Worm (Caenorhabditis elegans) whole organism, L1 larva: ENCODE data around the gene ugt-33.
A peak's percentile ranks its signal among the peaks of the same experiment; 100 is the strongest.

ENCODE experiments used
- C16A3.4 ChIP-seq: fragments of 150-350 bp; optimal IDR thresholded peaks from 2 replicates; lab custom pipeline; 2014; ENCODE audit warnings: missing biosample characterization, missing genetic modification characterization
- F16B12.6 ChIP-seq: fragments of 150-350 bp; optimal IDR thresholded peaks from 2 replicates; lab custom pipeline; 2014; ENCODE audit warnings: missing biosample characterization, missing genetic modification characterization
- aly-2 ChIP-seq: fragments of 150-350 bp; optimal IDR thresholded peaks from 2 replicates; lab custom pipeline; 2014; ENCODE audit warnings: missing biosample characterization, missing genetic modification characterization
- ama-1 ChIP-seq: fragments of 150-350 bp; optimal IDR thresholded peaks from 2 replicates; lab custom pipeline; 2014
- ceh-8 ChIP-seq: fragments of 200-800 bp; sonication (Bioruptor generic); optimal IDR thresholded peaks from 2 replicates; lab custom pipeline; 2018; ENCODE audit warnings: mild to moderate bottlenecking, missing genetic modification characterization, moderate library complexity, missing compliant biosample characterization
- ceh-88 ChIP-seq: fragments of 200-800 bp; sonication (Bioruptor generic); IDR thresholded peaks from 2 replicates; pipeline ENCODE4 v1.3.6; 2022; ENCODE audit warnings: missing genetic modification characterization, missing compliant biosample characterization
- ceh-90 ChIP-seq: sonication (generic microtip); optimal IDR thresholded peaks from 2 replicates; lab custom pipeline; 2016; ENCODE audit warnings: missing genetic modification characterization, missing compliant biosample characterization
- dsc-1 ChIP-seq: sonication (generic microtip); optimal IDR thresholded peaks from 2 replicates; lab custom pipeline; 2016; ENCODE audit warnings: mild to moderate bottlenecking, missing genetic modification characterization, missing compliant biosample characterization
- efl-1 ChIP-seq, 4 experiments: fragments of 150-350 bp; optimal IDR thresholded peaks in 3 of 4; peaks in 1 of 4; 1 replicate in 1 of 4; 2 replicates in 3 of 4; lab custom pipeline; 2014; ENCODE audit warnings: missing biosample characterization in 2 of 4, missing genetic modification characterization in 2 of 4, missing genetic modification reagents in 2 of 4
- elt-2 ChIP-seq: sonication (generic microtip); optimal IDR thresholded peaks from 2 replicates; lab custom pipeline; 2016; ENCODE audit warnings: missing genetic modification characterization, mild to moderate bottlenecking, inconsistent platforms, missing compliant biosample characterization, missing genetic modification reagents
- elt-3 ChIP-seq, 6 experiments: fragments of 150-350 bp in 1 of 6; sonication (generic microtip); optimal IDR thresholded peaks; 2 replicates each; lab custom pipeline; 2017 to 2018; ENCODE audit warnings: missing biosample characterization in 6 of 6, missing genetic modification characterization in 6 of 6, inconsistent platforms in 1 of 6
- ets-5 ChIP-seq: fragments of 200-800 bp; sonication (Bioruptor generic); IDR thresholded peaks from 2 replicates; pipeline ENCODE4 v1.3.6; 2022; ENCODE audit warnings: missing genetic modification characterization, missing compliant biosample characterization
- fkh-8 ChIP-seq: sonication (generic microtip); optimal IDR thresholded peaks from 2 replicates; lab custom pipeline; 2016; ENCODE audit warnings: mild to moderate bottlenecking, missing genetic modification characterization, missing compliant biosample characterization
- fos-1 ChIP-seq: fragments of 150-350 bp; optimal IDR thresholded peaks from 2 replicates; lab custom pipeline; 2014; ENCODE audit warnings: missing biosample characterization, missing genetic modification characterization
- grh-1 ChIP-seq: fragments of 200-800 bp; sonication (Bioruptor generic); IDR thresholded peaks from 2 replicates; pipeline ENCODE4 v1.3.6; 2022; ENCODE audit warnings: missing genetic modification reagents, missing genetic modification characterization, missing compliant biosample characterization
- hlh-17 ChIP-seq: fragments of 200-800 bp; sonication (Bioruptor generic); optimal IDR thresholded peaks from 2 replicates; lab custom pipeline; 2018; ENCODE audit warnings: missing genetic modification characterization, mild to moderate bottlenecking, missing compliant biosample characterization, moderate library complexity, borderline replicate concordance
- hlh-4 ChIP-seq: sonication (generic microtip); optimal IDR thresholded peaks from 2 replicates; lab custom pipeline; 2016; ENCODE audit warnings: mild to moderate bottlenecking, missing genetic modification characterization, missing compliant biosample characterization
- jun-1 ChIP-seq: fragments of 150-350 bp; optimal IDR thresholded peaks from 2 replicates; lab custom pipeline; 2014; ENCODE audit warnings: missing biosample characterization, missing genetic modification reagents, missing genetic modification characterization
- lin-13 ChIP-seq: fragments of 150-350 bp; optimal IDR thresholded peaks from 2 replicates; lab custom pipeline; 2014; ENCODE audit warnings: missing biosample characterization, missing genetic modification reagents, missing genetic modification characterization
- lin-14 ChIP-seq: fragments of 200-800 bp; sonication (Bioruptor generic); optimal IDR thresholded peaks from 2 replicates; lab custom pipeline; 2018; ENCODE audit warnings: mild to moderate bottlenecking, missing genetic modification characterization, moderate library complexity, missing compliant biosample characterization
- lin-39 ChIP-seq: fragments of 150-350 bp; optimal IDR thresholded peaks from 2 replicates; lab custom pipeline; 2014; ENCODE audit warnings: missing biosample characterization, missing genetic modification reagents, missing genetic modification characterization
- lir-3 ChIP-seq: sonication (generic microtip); optimal IDR thresholded peaks from 2 replicates; lab custom pipeline; 2016; ENCODE audit warnings: mild to moderate bottlenecking, missing genetic modification characterization, moderate library complexity, missing compliant biosample characterization; ENCODE audit not compliant: poor library complexity
- lsy-2 ChIP-seq, 2 experiments: fragments of 150-350 bp; optimal IDR thresholded peaks; 2 replicates each; lab custom pipeline; 2014; ENCODE audit warnings: missing biosample characterization in 2 of 2, missing genetic modification characterization in 2 of 2
- mab-9 ChIP-seq: fragments of 200-800 bp; sonication (Bioruptor generic); IDR thresholded peaks from 2 replicates; pipeline ENCODE4 v1.3.6; 2022; ENCODE audit warnings: missing genetic modification reagents, missing genetic modification characterization, missing compliant biosample characterization
- mdl-1 ChIP-seq, 2 experiments: fragments of 150-350 bp; optimal IDR thresholded peaks; 2 replicates each; lab custom pipeline; 2014 to 2017; ENCODE audit warnings: missing biosample characterization in 2 of 2, missing genetic modification characterization in 2 of 2, inconsistent platforms in 1 of 2
- mef-2 ChIP-seq: fragments of 150-350 bp; optimal IDR thresholded peaks from 2 replicates; lab custom pipeline; 2014; ENCODE audit warnings: missing biosample characterization, missing genetic modification characterization
- mep-1 ChIP-seq: fragments of 150-350 bp; optimal IDR thresholded peaks from 2 replicates; lab custom pipeline; 2014; ENCODE audit warnings: missing biosample characterization, missing genetic modification characterization
- nhr-11 ChIP-seq: fragments of 150-350 bp; optimal IDR thresholded peaks from 2 replicates; lab custom pipeline; 2014; ENCODE audit warnings: missing biosample characterization, missing genetic modification characterization
- nhr-19 ChIP-seq: fragments of 200-800 bp; sonication (Bioruptor generic); conservative IDR thresholded peaks from 2 replicates; pipeline ENCODE4 v1.3.6; 2022; ENCODE audit warnings: missing genetic modification characterization, missing compliant biosample characterization
- nhr-20 ChIP-seq: sonication (generic microtip); optimal IDR thresholded peaks from 2 replicates; lab custom pipeline; 2016; ENCODE audit warnings: mild to moderate bottlenecking, missing genetic modification characterization, missing compliant biosample characterization
- nhr-237 ChIP-seq: fragments of 150-350 bp; optimal IDR thresholded peaks from 2 replicates; lab custom pipeline; 2014; ENCODE audit warnings: missing biosample characterization, missing genetic modification characterization
- nhr-28 ChIP-seq: fragments of 150-350 bp; optimal IDR thresholded peaks from 2 replicates; lab custom pipeline; 2014; ENCODE audit warnings: missing biosample characterization, missing genetic modification characterization
- nhr-47 ChIP-seq: sonication (generic microtip); optimal IDR thresholded peaks from 2 replicates; lab custom pipeline; 2016; ENCODE audit warnings: mild to moderate bottlenecking, missing genetic modification characterization, moderate library complexity, missing compliant biosample characterization
- nhr-71 ChIP-seq: sonication (generic microtip); optimal IDR thresholded peaks from 2 replicates; lab custom pipeline; 2016; ENCODE audit warnings: mild to moderate bottlenecking, missing genetic modification characterization, moderate library complexity, missing compliant biosample characterization
- nhr-76 ChIP-seq: sonication (generic microtip); optimal IDR thresholded peaks from 2 replicates; lab custom pipeline; 2017; ENCODE audit warnings: missing biosample characterization, missing genetic modification characterization
- nhr-84 ChIP-seq: sonication (generic microtip); optimal IDR thresholded peaks from 2 replicates; lab custom pipeline; 2017; ENCODE audit warnings: missing biosample characterization, missing genetic modification characterization
- nhr-85 ChIP-seq: sonication (generic microtip); peaks from one replicate; lab custom pipeline; 2016; ENCODE audit warnings: missing genetic modification characterization, inconsistent platforms, missing compliant biosample characterization
- pag-3 ChIP-seq: sonication (generic microtip); optimal IDR thresholded peaks from 2 replicates; lab custom pipeline; 2017; ENCODE audit warnings: missing genetic modification characterization, mild to moderate bottlenecking, missing compliant biosample characterization, antibody characterized with exemption, borderline replicate concordance; ENCODE audit not compliant: insufficient read depth
- pax-3 ChIP-seq: fragments of 200-800 bp; sonication (Bioruptor generic); optimal IDR thresholded peaks from 2 replicates; lab custom pipeline; 2018; ENCODE audit warnings: mild to moderate bottlenecking, missing genetic modification characterization, moderate library complexity, missing compliant biosample characterization
- skn-1 ChIP-seq: fragments of 150-350 bp; optimal IDR thresholded peaks from 2 replicates; lab custom pipeline; 2014; ENCODE audit warnings: missing biosample characterization, missing genetic modification characterization
- sox-4 ChIP-seq: sonication (generic microtip); optimal IDR thresholded peaks from 2 replicates; lab custom pipeline; 2016; ENCODE audit warnings: missing genetic modification characterization, missing compliant biosample characterization
- sptf-1 ChIP-seq: fragments of 150-350 bp; optimal IDR thresholded peaks from 2 replicates; lab custom pipeline; 2014; ENCODE audit warnings: missing biosample characterization, missing genetic modification characterization
- sup-37 ChIP-seq: fragments of 200-800 bp; sonication (Bioruptor generic); optimal IDR thresholded peaks from 2 replicates; lab custom pipeline; 2018; ENCODE audit warnings: mild to moderate bottlenecking, missing genetic modification characterization, missing compliant biosample characterization
- swsn-7 ChIP-seq: sonication (generic microtip); optimal IDR thresholded peaks from 2 replicates; lab custom pipeline; 2016; ENCODE audit warnings: missing genetic modification characterization, missing compliant biosample characterization
- tlp-1 ChIP-seq: fragments of 150-350 bp; optimal IDR thresholded peaks from 2 replicates; lab custom pipeline; 2014; ENCODE audit warnings: missing biosample characterization, missing genetic modification characterization
- unc-30 ChIP-seq: sonication (generic microtip); optimal IDR thresholded peaks from 2 replicates; lab custom pipeline; 2017; ENCODE audit warnings: missing biosample characterization, missing genetic modification characterization
- unc-86 ChIP-seq: sonication (generic microtip); optimal IDR thresholded peaks from 2 replicates; lab custom pipeline; 2016; ENCODE audit warnings: missing genetic modification characterization, missing compliant biosample characterization
- unc-98 ChIP-seq: fragments of 200-800 bp; sonication (Bioruptor generic); IDR thresholded peaks from 2 replicates; pipeline ENCODE4 v1.3.6; 2022; ENCODE audit warnings: missing genetic modification characterization, missing compliant biosample characterization
- ztf-4 ChIP-seq: fragments of 150-350 bp; optimal IDR thresholded peaks from 2 replicates; lab custom pipeline; 2014; ENCODE audit warnings: missing biosample characterization, missing genetic modification characterization

ugt-33 gene

ce11 chrV:10465478-10465877 is 27.7 kb upstream of the ugt-33 start:
- TF ChIP-seq mep-1 = no peak
- TF ChIP-seq hlh-4 (tag; lab: Kevin White, UChicago) = peak; percentile 98
- TF ChIP-seq fkh-8 (tag; lab: Kevin White, UChicago) = peak; percentile 80
- peak; percentile 85 for TF ChIP-seq dsc-1 (tag; lab: Kevin White, UChicago)
- TF ChIP-seq nhr-76 = no peak
- TF ChIP-seq nhr-85 (tag; lab: Kevin White, UChicago) = peak; percentile 6
- no peak for TF ChIP-seq hlh-17
- TF ChIP-seq nhr-20 (tag; lab: Kevin White, UChicago) = peak; percentile 51
- no peak for TF ChIP-seq skn-1 (tag; lab: Kevin White, UChicago)
- TF ChIP-seq pax-3 (tag; lab: Kevin White, UChicago) = peak; percentile 2
- TF ChIP-seq ceh-8 (GFP tag; lab: Kevin White, UChicago) = peak; percentile 90
- TF ChIP-seq lin-14 = peak; percentile 71
- peak; percentile 42 for TF ChIP-seq lir-3 (tag; lab: Kevin White, UChicago)
- no peak for TF ChIP-seq aly-2 (tag; lab: Kevin White, UChicago)
- TF ChIP-seq swsn-7 (tag; lab: Kevin White, UChicago) = peak; percentile 34
- peak; percentile 84 for TF ChIP-seq nhr-71
- TF ChIP-seq efl-1 (optimal IDR thresholded peaks at IDR 0.05; lab: Kevin White, UChicago) = no peak
- peak in 1 of 2 experiments; percentile 7 for TF ChIP-seq efl-1 (GFP tag; optimal IDR thresholded peaks at IDR 0.05 in 1 of 2; lab: Kevin White, UChicago)
- TF ChIP-seq nhr-47 (tag; lab: Kevin White, UChicago) = peak; percentile 73
- TF ChIP-seq ceh-88 (GFP tag; lab: Robert Waterston, UW) = 0 out of 2 replicates have a peak, but pooled peaks have one; percentile 33
- TF ChIP-seq mdl-1 (tag; optimal IDR thresholded peaks at IDR 0.05; lab: Kevin White, UChicago) = no peak
- peak in 1 of 2 experiments; percentile 38 for TF ChIP-seq lsy-2 (tag; optimal IDR thresholded peaks at IDR 0.05; lab: Kevin White, UChicago)
- no peak for TF ChIP-seq sox-4

ce11 chrV:10466607-10467092 is 26.6 kb upstream of the ugt-33 start:
- peak; percentile 96 for TF ChIP-seq nhr-237
- TF ChIP-seq sup-37 = peak; percentile 15
- TF ChIP-seq nhr-76 = peak; percentile 47
- no peak for TF ChIP-seq hlh-17
- TF ChIP-seq tlp-1 (tag; lab: Kevin White, UChicago) = no peak
- TF ChIP-seq sptf-1 (tag; lab: Kevin White, UChicago) = no peak
- TF ChIP-seq mab-9 (GFP tag; lab: Robert Waterston, UW) = peak; percentile 80
- TF ChIP-seq nhr-20 (tag; lab: Kevin White, UChicago) = peak; percentile 98
- no peak for TF ChIP-seq nhr-84 (tag; lab: Kevin White, UChicago)
- TF ChIP-seq pag-3 = no peak
- peak; percentile 55 for TF ChIP-seq lin-39
- TF ChIP-seq unc-30 = no peak
- TF ChIP-seq mdl-1 (tag; optimal IDR thresholded peaks at IDR 0.05; lab: Kevin White, UChicago) = peak; percentile 90 to 99
- TF ChIP-seq nhr-28 (tag; lab: Kevin White, UChicago) = no peak
- peak; percentile 77 for TF ChIP-seq ceh-8 (GFP tag; lab: Kevin White, UChicago)
- TF ChIP-seq ceh-90 (tag; lab: Kevin White, UChicago) = peak; percentile 9
- TF ChIP-seq lir-3 (tag; lab: Kevin White, UChicago) = peak; percentile 75
- peak; percentile 74 for TF ChIP-seq grh-1 (GFP tag; lab: Robert Waterston, UW)
- peak; percentile 69 for TF ChIP-seq elt-2 (tag; lab: Kevin White, UChicago)
- peak; percentile 92 for TF ChIP-seq dsc-1 (tag; lab: Kevin White, UChicago)
- peak; percentile 70 for TF ChIP-seq mef-2 (tag; lab: Kevin White, UChicago)
- peak; percentile 78 for TF ChIP-seq aly-2 (tag; lab: Kevin White, UChicago)
- peak; percentile 93 for TF ChIP-seq nhr-19
- TF ChIP-seq ets-5 (GFP tag; lab: Robert Waterston, UW) = no peak
- TF ChIP-seq ama-1 (lab: Kevin White, UChicago) = peak; percentile 76
- TF ChIP-seq F16B12.6 (tag; lab: Kevin White, UChicago) = peak; percentile 24
- no peak; the same call in 1 of the 2 replicates for TF ChIP-seq unc-98 (GFP tag; lab: Robert Waterston, UW)
- peak; percentile 90 for TF ChIP-seq pax-3 (tag; lab: Kevin White, UChicago)
- peak in 4 of 6 experiments; percentile 90 to 97 (median 93) for TF ChIP-seq elt-3 (tag; optimal IDR thresholded peaks at IDR 0.05; lab: Kevin White, UChicago)
- TF ChIP-seq jun-1 (tag; lab: Kevin White, UChicago) = peak; percentile 92
- peak; percentile 98 for TF ChIP-seq nhr-71
- TF ChIP-seq unc-86 (tag; lab: Kevin White, UChicago) = peak; percentile 95
- peak; percentile 95 for TF ChIP-seq nhr-47 (tag; lab: Kevin White, UChicago)
- TF ChIP-seq fos-1 (tag; lab: Kevin White, UChicago) = peak; percentile 95
- peak; percentile 72; the same call in 1 of the 2 replicates for TF ChIP-seq ceh-88 (GFP tag; lab: Robert Waterston, UW)
- peak; percentile 89 for TF ChIP-seq lin-13 (GFP tag; lab: Kevin White, UChicago)
- peak; percentile 95 for TF ChIP-seq C16A3.4
- TF ChIP-seq ztf-4 = peak; percentile 96
- TF ChIP-seq nhr-11 = peak; percentile 93
